Worm (Caenorhabditis elegans) whole organism, young adult: ENCODE measurements around the gene nduv-3.

ENCODE experiments used
- B0261.1 ChIP-seq: sonication (generic microtip); optimal IDR thresholded peaks from 2 replicates; lab custom pipeline; 2016; ENCODE audit warnings: mild to moderate bottlenecking, missing genetic modification characterization, moderate library complexity, missing compliant biosample characterization
- C06A6.2 ChIP-seq: fragments of 200-800 bp; sonication (Bioruptor generic); conservative IDR thresholded peaks from 2 replicates; pipeline ENCODE4 v1.3.6; 2022; ENCODE audit warnings: missing genetic modification characterization, missing compliant biosample characterization
- D2030.7 ChIP-seq: fragments of 200-800 bp; sonication (Bioruptor generic); IDR thresholded peaks from 2 replicates; pipeline ENCODE4 v1.3.6; 2022; ENCODE audit warnings: missing genetic modification reagents, missing genetic modification characterization, missing compliant biosample characterization
- F22D6.2 ChIP-seq: sonication (generic microtip); optimal IDR thresholded peaks from 2 replicates; lab custom pipeline; 2016; ENCODE audit warnings: mild to moderate bottlenecking, missing genetic modification characterization, missing compliant biosample characterization
- F55B11.4 ChIP-seq: sonication (generic microtip); optimal IDR thresholded peaks from 2 replicates; lab custom pipeline; 2016; ENCODE audit warnings: missing compliant biosample characterization, missing genetic modification characterization, borderline replicate concordance; ENCODE audit not compliant: insufficient read depth
- F57A8.1 ChIP-seq: fragments of 200-800 bp; sonication (Bioruptor generic); optimal IDR thresholded peaks from 2 replicates; lab custom pipeline; 2018; ENCODE audit warnings: mild to moderate bottlenecking, missing genetic modification characterization, moderate library complexity, missing compliant biosample characterization
- Y53F4B.3 ChIP-seq: fragments of 200-800 bp; sonication (Bioruptor generic); IDR thresholded peaks from 2 replicates; pipeline ENCODE4 v1.3.6; 2022; ENCODE audit warnings: missing genetic modification reagents, missing genetic modification characterization, missing compliant biosample characterization
- Y56A3A.18 ChIP-seq: fragments of 200-800 bp; sonication (Bioruptor generic); IDR thresholded peaks from 2 replicates; pipeline ENCODE4 v1.3.6; 2022; ENCODE audit warnings: missing genetic modification reagents, missing genetic modification characterization, missing compliant biosample characterization
- Y95B8A.8 ChIP-seq: fragments of 200-800 bp; sonication (Bioruptor generic); IDR thresholded peaks from 2 replicates; pipeline ENCODE4 v1.3.6; 2022; ENCODE audit warnings: missing genetic modification reagents, missing genetic modification characterization, missing compliant biosample characterization
- ama-1 ChIP-seq, 3 experiments: fragments of 150-350 bp in 1 of 3; sonication (generic microtip) in 2 of 3; optimal IDR thresholded peaks; 2 replicates each; lab custom pipeline; 2014 to 2018; ENCODE audit warnings: missing biosample characterization in 2 of 3, missing genetic modification characterization in 2 of 3, missing genetic modification reagents in 2 of 3
- attf-3 ChIP-seq: fragments of 200-800 bp; sonication (Bioruptor generic); conservative IDR thresholded peaks from 2 replicates; pipeline ENCODE4 v1.3.6; 2022; ENCODE audit warnings: missing genetic modification reagents, missing genetic modification characterization, missing compliant biosample characterization
- attf-5 ChIP-seq: fragments of 200-800 bp; sonication (Bioruptor generic); optimal IDR thresholded peaks from 2 replicates; lab custom pipeline; 2018; ENCODE audit warnings: mild to moderate bottlenecking, missing genetic modification characterization, missing compliant biosample characterization
- attf-6 ChIP-seq: fragments of 200-800 bp; sonication (Bioruptor generic); IDR thresholded peaks from 2 replicates; pipeline ENCODE4 v1.3.6; 2022; ENCODE audit warnings: missing genetic modification reagents, missing genetic modification characterization, missing compliant biosample characterization
- cebp-1 ChIP-seq, 2 experiments: fragments of 200-800 bp in 1 of 2; sonication (Bioruptor generic) in 1 of 2; sonication (generic microtip) in 1 of 2; IDR thresholded peaks in 1 of 2; optimal IDR thresholded peaks in 1 of 2; 2 replicates each; pipeline versions ENCODE4 v1.3.6 to Lab custom; 2017 to 2022; ENCODE audit warnings: missing compliant biosample characterization in 2 of 2, missing genetic modification characterization in 2 of 2, mild to moderate bottlenecking in 1 of 2, missing genetic modification reagents in 1 of 2, moderate library complexity in 1 of 2
- ceh-27 ChIP-seq: fragments of 200-800 bp; sonication (Bioruptor generic); optimal IDR thresholded peaks from 2 replicates; lab custom pipeline; 2018; ENCODE audit warnings: mild to moderate bottlenecking, missing genetic modification characterization, moderate library complexity, missing compliant biosample characterization
- ceh-91 ChIP-seq: fragments of 200-800 bp; sonication (Bioruptor generic); IDR thresholded peaks from 2 replicates; pipeline ENCODE4 v1.3.6; 2022; ENCODE audit warnings: missing genetic modification reagents, missing genetic modification characterization, missing compliant biosample characterization
- chd-7 ChIP-seq: sonication (generic microtip); optimal IDR thresholded peaks from 2 replicates; lab custom pipeline; 2016; ENCODE audit warnings: mild to moderate bottlenecking, missing genetic modification characterization, moderate library complexity, missing compliant biosample characterization
- dpl-1 ChIP-seq: fragments of 150-350 bp; optimal IDR thresholded peaks from 2 replicates; lab custom pipeline; 2014; ENCODE audit warnings: missing biosample characterization, missing genetic modification reagents, missing genetic modification characterization
- efl-1 ChIP-seq: fragments of 150-350 bp; optimal IDR thresholded peaks from 2 replicates; lab custom pipeline; 2014; ENCODE audit warnings: missing biosample characterization, missing genetic modification reagents, missing genetic modification characterization
- egl-18 ChIP-seq: fragments of 200-800 bp; sonication (Bioruptor generic); IDR thresholded peaks from 2 replicates; pipeline ENCODE4 v1.3.6; 2022; ENCODE audit warnings: missing genetic modification reagents, missing genetic modification characterization, missing compliant biosample characterization
- egl-44 ChIP-seq: fragments of 200-800 bp; sonication (Bioruptor generic); IDR thresholded peaks from 2 replicates; pipeline ENCODE4 v1.3.6; 2022; ENCODE audit warnings: missing genetic modification reagents, missing genetic modification characterization, missing compliant biosample characterization
- gei-17 ChIP-seq: fragments of 200-800 bp; sonication (Bioruptor generic); optimal IDR thresholded peaks from 2 replicates; lab custom pipeline; 2018; ENCODE audit warnings: mild to moderate bottlenecking, missing genetic modification characterization, missing compliant biosample characterization
- him-1 ChIP-seq: sonication (generic microtip); optimal IDR thresholded peaks from 2 replicates; lab custom pipeline; 2016; ENCODE audit warnings: missing genotype, missing genetic modification reagents, missing genetic modification characterization, missing compliant biosample characterization
- hmg-1.2 ChIP-seq: fragments of 200-800 bp; sonication (Bioruptor generic); IDR thresholded peaks from 2 replicates; pipeline ENCODE4 v1.3.6; 2022; ENCODE audit warnings: missing genetic modification reagents, missing genetic modification characterization, missing compliant biosample characterization
- hrde-1 ChIP-seq: sonication (generic microtip); optimal IDR thresholded peaks from 2 replicates; lab custom pipeline; 2016; ENCODE audit warnings: missing genetic modification characterization, mild to moderate bottlenecking, missing compliant biosample characterization, moderate library complexity, missing genotype, missing genetic modification reagents, borderline replicate concordance
- hsf-1 ChIP-seq: fragments of 200-800 bp; sonication (Bioruptor generic); IDR thresholded peaks from 2 replicates; pipeline ENCODE4 v1.3.6; 2022; ENCODE audit warnings: missing genetic modification reagents, missing genetic modification characterization, missing compliant biosample characterization
- let-607 ChIP-seq, 2 experiments: fragments of 200-800 bp in 1 of 2; sonication (Bioruptor generic) in 1 of 2; sonication (generic microtip) in 1 of 2; optimal IDR thresholded peaks; 2 replicates each; lab custom pipeline; 2016 to 2018; ENCODE audit warnings: mild to moderate bottlenecking in 2 of 2, missing compliant biosample characterization in 2 of 2, missing genetic modification characterization in 2 of 2, moderate library complexity in 2 of 2, missing genotype in 1 of 2
- lin-26 ChIP-seq: fragments of 200-800 bp; sonication (Bioruptor generic); IDR thresholded peaks from 2 replicates; pipeline ENCODE4 v1.3.6; 2022; ENCODE audit warnings: missing genetic modification reagents, missing genetic modification characterization, missing compliant biosample characterization
- lin-35 ChIP-seq, 3 experiments: fragments of 150-350 bp in 2 of 3; sonication (generic microtip) in 1 of 3; optimal IDR thresholded peaks; 2 replicates each; lab custom pipeline; 2014 to 2018; ENCODE audit warnings: missing biosample characterization in 3 of 3, missing genetic modification characterization in 3 of 3, missing genetic modification reagents in 3 of 3
- lsl-1 ChIP-seq: fragments of 200-800 bp; sonication (Bioruptor generic); optimal IDR thresholded peaks from 2 replicates; lab custom pipeline; 2018; ENCODE audit warnings: mild to moderate bottlenecking, missing genetic modification characterization, moderate library complexity, missing compliant biosample characterization
- madf-10 ChIP-seq: sonication (generic microtip); optimal IDR thresholded peaks from 2 replicates; lab custom pipeline; 2016; ENCODE audit warnings: mild to moderate bottlenecking, missing genetic modification characterization, missing compliant biosample characterization
- madf-3 ChIP-seq: fragments of 200-800 bp; sonication (Bioruptor generic); IDR thresholded peaks from 2 replicates; pipeline ENCODE4 v1.3.6; 2022; ENCODE audit warnings: missing genetic modification reagents, missing genetic modification characterization, missing compliant biosample characterization
- madf-8 ChIP-seq: fragments of 200-800 bp; sonication (Bioruptor generic); conservative IDR thresholded peaks from 2 replicates; pipeline ENCODE4 v1.3.6; 2022; ENCODE audit warnings: missing genetic modification reagents, missing genetic modification characterization, missing compliant biosample characterization
- mes-4 ChIP-seq: sonication (generic microtip); optimal IDR thresholded peaks from 2 replicates; lab custom pipeline; 2016; ENCODE audit warnings: missing genotype, missing genetic modification characterization, missing compliant biosample characterization
- nfya-1 ChIP-seq: sonication (generic microtip); optimal IDR thresholded peaks from 2 replicates; lab custom pipeline; 2017; ENCODE audit warnings: antibody characterized with exemption, missing compliant biosample characterization, missing genetic modification characterization, borderline replicate concordance; ENCODE audit not compliant: insufficient read depth
- nhr-179 ChIP-seq: sonication (generic microtip); optimal IDR thresholded peaks from 2 replicates; lab custom pipeline; 2016; ENCODE audit warnings: mild to moderate bottlenecking, missing genetic modification characterization, missing compliant biosample characterization
- nhr-27 ChIP-seq: fragments of 200-800 bp; sonication (Bioruptor generic); optimal IDR thresholded peaks from 2 replicates; lab custom pipeline; 2018; ENCODE audit warnings: mild to moderate bottlenecking, missing genetic modification characterization, moderate library complexity, missing compliant biosample characterization
- pbrm-1 ChIP-seq: fragments of 200-800 bp; sonication (Bioruptor generic); IDR thresholded peaks from 2 replicates; pipeline ENCODE4 v1.3.6; 2022; ENCODE audit warnings: missing genetic modification reagents, missing genetic modification characterization, missing compliant biosample characterization
- pha-4 ChIP-seq: fragments of 150-350 bp; sonication (generic microtip); optimal IDR thresholded peaks from 2 replicates; lab custom pipeline; 2014; ENCODE audit warnings: missing biosample characterization, missing genetic modification reagents, missing genetic modification characterization
- sea-2 ChIP-seq: fragments of 200-800 bp; sonication (Bioruptor generic); IDR thresholded peaks from 2 replicates; pipeline ENCODE4 v1.3.6; 2022; ENCODE audit warnings: missing genetic modification characterization, missing compliant biosample characterization
- snpc-4 ChIP-seq, 5 experiments: fragments of 150-350 bp in 1 of 5; sonication (generic microtip) in 4 of 5; optimal IDR thresholded peaks; 2 replicates each; lab custom pipeline; 2014 to 2018; ENCODE audit warnings: missing genetic modification characterization in 5 of 5, missing biosample characterization in 3 of 5, antibody characterized with exemption in 2 of 5, mild to moderate bottlenecking in 2 of 5, missing compliant biosample characterization in 2 of 5, missing genotype in 2 of 5, moderate library complexity in 2 of 5, missing genetic modification reagents in 1 of 5
- tbp1 ChIP-seq: fragments of 200-800 bp; sonication (Bioruptor generic); optimal IDR thresholded peaks from 2 replicates; lab custom pipeline; 2018; ENCODE audit warnings: mild to moderate bottlenecking, missing genetic modification characterization, missing compliant biosample characterization
- unc-62 ChIP-seq: fragments of 150-350 bp; optimal IDR thresholded peaks from 2 replicates; lab custom pipeline; 2014; ENCODE audit warnings: missing biosample characterization, missing genetic modification reagents, missing genetic modification characterization
- xnd-1 ChIP-seq: sonication (generic microtip); optimal IDR thresholded peaks from 2 replicates; lab custom pipeline; 2016; ENCODE audit warnings: missing genotype, missing genetic modification reagents, missing genetic modification characterization, missing compliant biosample characterization
- ztf-18 ChIP-seq: sonication (generic microtip); optimal IDR thresholded peaks from 2 replicates; lab custom pipeline; 2016; ENCODE audit warnings: missing genotype, mild to moderate bottlenecking, missing genetic modification characterization, missing compliant biosample characterization
- ztf-22 ChIP-seq: fragments of 200-800 bp; sonication (Bioruptor generic); optimal IDR thresholded peaks from 2 replicates; lab custom pipeline; 2018; ENCODE audit warnings: mild to moderate bottlenecking, missing genetic modification characterization, moderate library complexity, missing compliant biosample characterization

nduv-3 gene

ce11 chrIV:2658733-2659132 lies 17.6 kb downstream of the nduv-3 start (continued):
- TF ChIP-seq let-607 (tag; optimal IDR thresholded peaks at IDR 0.05; lab: Kevin White, UChicago) (peak in 1 of 2 experiments; percentile 2), xnd-1 (tag; lab: Kevin White, UChicago) (peak; percentile 7), cebp-1 (GFP tag; IDR thresholded peaks at IDR 0.05; lab: Robert Waterston, UW) (no peak), cebp-1 (tag; optimal IDR thresholded peaks at IDR 0.05; lab: Kevin White, UChicago) (peak; percentile 12), madf-3 (GFP tag; lab: Robert Waterston, UW) (peak; percentile 34; the same call in 1 of the 2 replicates), F22D6.2 (tag; lab: Kevin White, UChicago) (no peak), hrde-1 (tag; lab: Kevin White, UChicago) (no peak), attf-3 (no peak), D2030.7 (GFP tag; lab: Robert Waterston, UW) (no peak; the same call in 1 of the 2 replicates), snpc-4 (GFP tag; optimal IDR thresholded peaks at IDR 0.05; lab: Kevin White, UChicago) (no peak), snpc-4 (tag; optimal IDR thresholded peaks at IDR 0.05; lab: Kevin White, UChicago) (peak in 2 of 4 experiments; percentile 28 to 33), F57A8.1 (GFP tag; lab: Kevin White, UChicago) (no peak), madf-8 (GFP tag; lab: Robert Waterston, UW) (no peak), sea-2 (GFP tag; lab: Robert Waterston, UW) (no peak), C06A6.2 (no peak), nhr-179 (no peak), pha-4 (tag; lab: Kevin White, UChicago) (no peak), chd-7 (tag; lab: Kevin White, UChicago) (peak; percentile 42), pbrm-1 (GFP tag; lab: Robert Waterston, UW) (0 out of 2 replicates have a peak, but pooled peaks have one; percentile 49), nfya-1 (tag; lab: Kevin White, UChicago) (no peak), efl-1 (GFP tag; lab: Kevin White, UChicago) (no peak), ceh-27 (no peak), egl-18 (GFP tag; lab: Robert Waterston, UW) (no peak), attf-6 (GFP tag; lab: Robert Waterston, UW) (no peak), Y53F4B.3 (GFP tag; lab: Robert Waterston, UW) (no peak), lin-26 (peak; percentile 75), mes-4 (no peak), lin-35 (GFP tag; optimal IDR thresholded peaks at IDR 0.05; lab: Kevin White, UChicago) (peak in 1 of 3 experiments; percentile 39), attf-5 (GFP tag; lab: Kevin White, UChicago) (peak; percentile 32), nhr-27 (tag; lab: Kevin White, UChicago) (no peak), lsl-1 (GFP tag; lab: Kevin White, UChicago) (peak; percentile 33), hsf-1 (GFP tag; lab: Robert Waterston, UW) (no peak), Y95B8A.8 (GFP tag; lab: Robert Waterston, UW) (no peak), ztf-18 (tag; lab: Kevin White, UChicago) (peak; percentile 74), F55B11.4 (no peak), hmg-1.2 (GFP tag; lab: Robert Waterston, UW) (peak; percentile 51; the same call in 1 of the 2 replicates), gei-17 (no peak), him-1 (tag; lab: Kevin White, UChicago) (peak; percentile 49), egl-44 (no peak), ztf-22 (GFP tag; lab: Kevin White, UChicago) (no peak), dpl-1 (GFP tag; lab: Kevin White, UChicago) (no peak), madf-10 (tag; lab: Kevin White, UChicago) (peak; percentile 15), B0261.1 (peak; percentile 93), unc-62 (GFP tag; lab: Kevin White, UChicago) (no peak), Y56A3A.18 (no peak), ceh-91 (GFP tag; lab: Robert Waterston, UW) (no peak), tbp1 (GFP tag; lab: Kevin White, UChicago) (peak; percentile 93), ama-1 (optimal IDR thresholded peaks at IDR 0.05; lab: Kevin White, UChicago) (no peak), ama-1 (GFP tag; optimal IDR thresholded peaks at IDR 0.05; lab: Kevin White, UChicago) (peak in 1 of 2 experiments; percentile 49)
